Fruit fly (Drosophila melanogaster) whole organism, adult: ENCODE results near the gene Ctns.

Experiments used
- CG12768 ChIP-seq: fragments of 200-800 bp; sonication (Bioruptor generic); optimal IDR thresholded peaks from 2 replicates; lab custom pipeline; 2017; ENCODE audit warnings: missing biosample characterization, missing genetic modification characterization, mild to moderate bottlenecking, moderate library complexity, missing genetic modification reagents
- CG33017 ChIP-seq: fragments of 200-800 bp; sonication (Bioruptor generic); optimal IDR thresholded peaks from 2 replicates; lab custom pipeline; 2018; ENCODE audit warnings: missing biosample characterization, mild to moderate bottlenecking, missing genetic modification characterization, moderate library complexity
- CG7101 ChIP-seq: fragments of 200-800 bp; sonication (Bioruptor generic); optimal IDR thresholded peaks from 2 replicates; lab custom pipeline; 2018; ENCODE audit warnings: missing biosample characterization, mild to moderate bottlenecking, missing genetic modification characterization, moderate library complexity
- Mnt ChIP-seq: fragments of 200-800 bp; sonication (Bioruptor generic); optimal IDR thresholded peaks from 2 replicates; lab custom pipeline; 2016; ENCODE audit warnings: missing biosample characterization, mild to moderate bottlenecking, missing genetic modification characterization
- kay ChIP-seq: fragments of 200-800 bp; sonication (Bioruptor generic); peaks from one replicate; lab custom pipeline; 2016; ENCODE audit warnings: missing biosample characterization, missing genetic modification characterization, borderline replicate concordance
- ovo ChIP-seq: fragments of 200-800 bp; sonication (Bioruptor generic); optimal IDR thresholded peaks from 2 replicates; lab custom pipeline; 2016; ENCODE audit warnings: missing biosample characterization, missing genetic modification characterization
- pad ChIP-seq: fragments of 200-800 bp; sonication (Bioruptor generic); optimal IDR thresholded peaks from 3 replicates; lab custom pipeline; 2017; ENCODE audit warnings: missing biosample characterization, missing genetic modification characterization, mild to moderate bottlenecking, moderate library complexity, missing genetic modification reagents

dm6 chr3R:23013482-23013881 is 45.3 kb downstream of the Ctns start:
- TF ChIP-seq pad (GFP tag; lab: Kevin White, UChicago) = no peak
- TF ChIP-seq Mnt (GFP tag; lab: Kevin White, UChicago) = no peak
- peak; percentile 10 for TF ChIP-seq CG12768 (GFP tag; lab: Kevin White, UChicago)
- TF ChIP-seq kay (GFP tag; lab: Kevin White, UChicago) = peak; percentile 35
- TF ChIP-seq CG7101 (tag; lab: Kevin White, UChicago) = peak; percentile 53
- peak; percentile 67 for TF ChIP-seq CG33017 (tag; lab: Kevin White, UChicago)
- TF ChIP-seq ovo = peak; percentile 6
